Worm (Caenorhabditis elegans): ENCODE data around the gene eif-1.A.

eif-1.A gene

DNA sequence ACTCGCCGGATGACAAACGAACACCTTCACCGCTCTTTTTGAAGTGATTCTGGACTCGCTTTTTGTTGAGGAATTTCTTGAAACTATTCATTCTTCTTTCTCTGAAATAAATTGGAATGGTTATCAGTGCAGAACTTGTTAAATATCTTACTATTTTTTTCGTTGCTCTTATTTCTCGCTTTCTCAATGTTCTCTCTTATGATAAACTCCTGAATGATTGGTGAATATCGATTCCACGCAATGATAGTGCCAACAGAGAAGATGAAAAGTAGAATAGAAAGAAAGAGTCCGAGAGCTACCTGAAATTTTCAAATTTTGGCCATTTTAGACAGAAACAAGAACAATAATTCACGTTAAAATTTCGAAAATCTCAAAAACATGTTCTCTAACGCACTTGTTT is 1.3 kb upstream of the eif-1.A start, which contains the start of gene ubxn-6:
Gene ubxn-6 (minus strand): TSS at position 101 of the 400 bp plus-strand sequence.
- TF ChIP-seq aly-1 (tag; optimal IDR thresholded peaks at IDR 0.05) (no peak), tra-4 (tag; optimal IDR thresholded peaks at IDR 0.05) (no peak), scrt-1 (GFP tag; IDR thresholded peaks at IDR 0.05) (no peak), flt-1 (GFP tag; IDR thresholded peaks at IDR 0.05) (no peak), sea-1 (GFP tag; conservative IDR thresholded peaks at IDR 0.05) (no peak), hmg-4 (GFP tag; optimal IDR thresholded peaks at IDR 0.05) (no peak), ets-7 (tag; optimal IDR thresholded peaks at IDR 0.05) (no peak), ceh-36 (tag; optimal IDR thresholded peaks at IDR 0.05) (no peak), hmbx-1 (tag; optimal IDR thresholded peaks at IDR 0.05) (no peak), hnd-1 (tag; optimal IDR thresholded peaks at IDR 0.05) (no peak), B0310.2 (tag; optimal IDR thresholded peaks at IDR 0.05) (no peak), ceh-13 (GFP tag; optimal IDR thresholded peaks at IDR 0.05) (no peak), tbx-37 (GFP tag; conservative IDR thresholded peaks at IDR 0.05) (no peak), F13C5.2 (tag; optimal IDR thresholded peaks at IDR 0.05) (no peak), tbx-11 (GFP tag; IDR thresholded peaks at IDR 0.05) (no peak), pes-1 (GFP tag; IDR thresholded peaks at IDR 0.05) (no peak), ama-1 (optimal IDR thresholded peaks at IDR 0.05) (no peak)

DNA sequence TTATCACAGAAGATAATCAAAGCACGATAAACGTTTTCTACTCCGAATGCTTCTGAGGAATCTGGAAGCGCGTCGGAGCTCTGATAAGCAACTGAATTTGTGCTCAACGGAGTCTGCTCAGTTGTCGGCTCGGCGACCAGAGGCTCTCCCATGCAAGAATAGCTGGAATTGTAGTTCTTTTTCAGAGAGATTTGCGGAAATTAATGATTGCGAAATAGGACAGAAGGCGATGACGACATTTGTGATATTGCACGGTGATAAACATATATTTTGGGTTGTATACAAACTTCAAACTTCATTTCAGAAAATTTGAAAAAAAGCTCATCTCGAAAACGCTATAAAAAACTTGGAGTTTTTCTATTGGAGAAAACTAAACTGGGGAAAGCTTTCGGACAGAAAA is 921 bp upstream of the eif-1.A start, which contains the start of gene H06H21.37:
Gene H06H21.37 (minus strand): TSS at position 162 of the 400 bp plus-strand sequence.
- no peak for TF ChIP-seq sea-1 (GFP tag; conservative IDR thresholded peaks at IDR 0.05)
- TF ChIP-seq F13C5.2 (tag; optimal IDR thresholded peaks at IDR 0.05), result no peak
- no peak for TF ChIP-seq ets-7 (tag; optimal IDR thresholded peaks at IDR 0.05)
- TF ChIP-seq hmbx-1 (tag; optimal IDR thresholded peaks at IDR 0.05), result no peak
- TF ChIP-seq scrt-1 (GFP tag; IDR thresholded peaks at IDR 0.05), result no peak
- no peak for TF ChIP-seq tbx-11 (GFP tag; IDR thresholded peaks at IDR 0.05)
- no peak for TF ChIP-seq flt-1 (GFP tag; IDR thresholded peaks at IDR 0.05)
- TF ChIP-seq B0310.2 (tag; optimal IDR thresholded peaks at IDR 0.05), result no peak
- no peak for TF ChIP-seq hnd-1 (tag; optimal IDR thresholded peaks at IDR 0.05)
- no peak for TF ChIP-seq tra-4 (tag; optimal IDR thresholded peaks at IDR 0.05)
- no peak for TF ChIP-seq aly-1 (tag; optimal IDR thresholded peaks at IDR 0.05)
- TF ChIP-seq ama-1 (optimal IDR thresholded peaks at IDR 0.05), result no peak
- TF ChIP-seq tbx-37 (GFP tag; conservative IDR thresholded peaks at IDR 0.05), result no peak
- TF ChIP-seq ceh-13 (GFP tag; optimal IDR thresholded peaks at IDR 0.05), result no peak
- TF ChIP-seq ceh-36 (tag; optimal IDR thresholded peaks at IDR 0.05), result no peak
- no peak for TF ChIP-seq pes-1 (GFP tag; IDR thresholded peaks at IDR 0.05)
- no peak for TF ChIP-seq hmg-4 (GFP tag; optimal IDR thresholded peaks at IDR 0.05)

DNA sequence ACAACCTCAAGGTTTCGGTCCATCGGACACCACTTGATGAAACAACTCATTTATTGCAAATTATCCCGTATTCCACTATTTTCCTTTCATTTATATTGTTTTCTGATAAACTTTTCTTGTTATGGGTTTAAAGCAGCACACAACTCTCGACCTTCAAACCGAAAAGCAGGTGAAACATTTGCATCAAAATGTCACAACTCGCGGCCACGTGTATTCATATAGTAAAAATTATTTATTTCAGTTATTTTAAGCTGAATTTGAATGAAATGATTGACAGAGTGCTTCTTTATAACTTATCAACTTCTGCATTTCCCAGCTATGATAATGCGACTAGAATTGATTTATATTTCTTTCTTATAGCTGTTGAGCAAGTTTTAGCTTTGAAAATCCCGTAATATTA is 1.1 kb downstream of the eif-1.A start, which contains the start of gene srw-95:
Gene srw-95 (plus strand): TSS at position 213 of the 400 bp plus-strand sequence.
- TF ChIP-seq aly-1 (tag; optimal IDR thresholded peaks at IDR 0.05), result no peak

DNA sequence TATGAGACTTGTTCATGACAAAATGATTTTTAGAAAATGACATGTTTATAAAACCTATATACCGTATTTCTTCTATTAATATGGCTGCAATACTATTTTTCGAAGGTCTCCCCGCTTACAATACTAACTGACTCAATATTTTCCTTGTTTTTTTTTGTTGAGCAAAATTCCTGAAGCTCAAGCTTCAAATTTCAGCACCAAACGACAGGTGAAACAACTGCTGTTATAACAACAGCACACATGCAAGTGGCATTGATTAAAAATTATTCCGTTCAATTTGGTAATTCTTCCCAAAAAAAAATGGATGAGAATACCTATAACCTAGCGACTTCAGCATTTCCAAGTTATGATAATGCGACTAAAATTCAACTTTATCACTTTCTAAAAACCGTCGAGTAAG is 3.5 kb downstream of the eif-1.A start, which contains the start of gene srw-94:
Gene srw-94 (plus strand): TSS at position 301 of the 400 bp plus-strand sequence.
- TF ChIP-seq ceh-13 (GFP tag; optimal IDR thresholded peaks at IDR 0.05) (no peak), F13C5.2 (tag; optimal IDR thresholded peaks at IDR 0.05) (no peak), tbx-11 (GFP tag; IDR thresholded peaks at IDR 0.05) (no peak), tra-4 (tag; optimal IDR thresholded peaks at IDR 0.05) (no peak), B0310.2 (tag; optimal IDR thresholded peaks at IDR 0.05) (no peak), ceh-36 (tag; optimal IDR thresholded peaks at IDR 0.05) (no peak), sea-1 (GFP tag; conservative IDR thresholded peaks at IDR 0.05) (no peak), ama-1 (optimal IDR thresholded peaks at IDR 0.05) (no peak), hmbx-1 (tag; optimal IDR thresholded peaks at IDR 0.05) (no peak), hnd-1 (tag; optimal IDR thresholded peaks at IDR 0.05) (no peak), scrt-1 (GFP tag; IDR thresholded peaks at IDR 0.05) (no peak), hmg-4 (GFP tag; optimal IDR thresholded peaks at IDR 0.05) (no peak), pes-1 (GFP tag; IDR thresholded peaks at IDR 0.05) (no peak), tbx-37 (GFP tag; conservative IDR thresholded peaks at IDR 0.05) (no peak), flt-1 (GFP tag; IDR thresholded peaks at IDR 0.05) (no peak), ets-7 (tag; optimal IDR thresholded peaks at IDR 0.05) (no peak), aly-1 (tag; optimal IDR thresholded peaks at IDR 0.05) (no peak)

DNA sequence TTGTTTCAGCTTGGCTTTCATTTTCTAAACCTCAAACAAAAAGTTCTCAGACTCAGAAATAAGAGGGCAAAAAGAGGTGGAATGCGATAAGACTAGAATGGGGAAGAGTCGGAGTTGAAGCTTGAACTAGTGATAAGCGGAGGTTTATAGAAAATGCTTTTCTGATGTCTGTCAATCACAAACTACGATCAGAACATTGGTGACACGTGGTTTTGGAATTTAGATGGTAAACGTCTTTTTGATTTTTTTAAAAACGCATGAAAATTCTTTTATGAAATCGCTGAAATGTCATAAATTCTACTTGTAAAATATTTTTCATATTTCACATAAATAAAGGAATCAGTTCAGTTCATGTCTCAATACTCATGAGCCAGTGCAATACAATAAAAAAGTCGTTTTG is 10.3 kb downstream of the eif-1.A start, which contains the start of gene H06H21.8:
Gene H06H21.8 (minus strand): TSS at position 78 of the 400 bp plus-strand sequence.
- no peak for TF ChIP-seq flt-1 (GFP tag; IDR thresholded peaks at IDR 0.05)
- TF ChIP-seq tbx-37 (GFP tag; conservative IDR thresholded peaks at IDR 0.05), result no peak
- no peak for TF ChIP-seq B0310.2 (tag; optimal IDR thresholded peaks at IDR 0.05)
- no peak for TF ChIP-seq ceh-13 (GFP tag; optimal IDR thresholded peaks at IDR 0.05)
- no peak for TF ChIP-seq scrt-1 (GFP tag; IDR thresholded peaks at IDR 0.05)
- no peak for TF ChIP-seq tra-4 (tag; optimal IDR thresholded peaks at IDR 0.05)
- no peak for TF ChIP-seq sea-1 (GFP tag; conservative IDR thresholded peaks at IDR 0.05)
- TF ChIP-seq tbx-11 (GFP tag; IDR thresholded peaks at IDR 0.05), result no peak
- TF ChIP-seq hmg-4 (GFP tag; optimal IDR thresholded peaks at IDR 0.05), result no peak
- TF ChIP-seq pes-1 (GFP tag; IDR thresholded peaks at IDR 0.05), result no peak

DNA sequence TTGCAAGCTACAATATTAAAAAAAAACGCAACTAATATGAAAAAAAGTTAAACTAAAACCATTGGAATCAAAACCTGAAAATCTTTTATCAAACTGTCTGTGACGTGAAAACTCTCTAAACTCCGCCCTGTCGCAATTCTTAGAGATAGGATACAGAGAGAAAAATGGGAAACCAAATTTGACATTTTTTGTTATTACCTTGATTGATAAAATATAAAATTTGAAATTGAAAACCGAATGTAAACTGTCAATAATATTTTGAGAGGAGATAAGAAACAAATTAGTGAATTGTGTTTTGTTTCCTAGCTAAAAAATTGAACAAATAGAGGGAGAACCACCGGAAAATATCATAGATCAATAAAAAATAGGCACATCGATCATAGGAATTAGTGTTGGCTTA is 11.1 kb downstream of the eif-1.A start:
- TF ChIP-seq scrt-1 (GFP tag; IDR thresholded peaks at IDR 0.05) (no peak), hnd-1 (tag; optimal IDR thresholded peaks at IDR 0.05) (no peak), pes-1 (GFP tag; IDR thresholded peaks at IDR 0.05) (no peak), tra-4 (tag; optimal IDR thresholded peaks at IDR 0.05) (no peak), ama-1 (optimal IDR thresholded peaks at IDR 0.05) (no peak)

DNA sequence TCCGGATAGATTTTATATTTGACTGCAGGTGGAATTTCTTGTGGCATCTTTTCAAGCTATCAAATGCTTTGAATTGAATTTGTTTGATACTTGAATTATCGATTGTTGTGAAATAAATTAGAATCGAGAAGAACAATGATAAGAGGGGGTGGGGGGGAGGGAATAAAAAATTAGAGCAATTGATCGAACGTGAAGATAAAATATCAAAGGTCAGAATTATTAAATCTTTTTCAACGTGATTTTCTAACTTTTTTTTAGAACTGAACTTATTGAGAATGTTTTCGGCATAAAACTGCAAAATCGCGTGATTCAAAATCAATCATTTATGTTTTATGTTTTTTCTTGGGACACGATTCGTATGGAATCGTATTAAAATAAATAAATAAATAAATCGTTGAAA is 16.5 kb downstream of the eif-1.A start, which contains the start of gene mpz-4:
Gene mpz-4 (minus strand): TSS at position 101 of the 400 bp plus-strand sequence.
- TF ChIP-seq tbx-11 (GFP tag; IDR thresholded peaks at IDR 0.05) (no peak), hmbx-1 (tag; optimal IDR thresholded peaks at IDR 0.05) (no peak), flt-1 (GFP tag; IDR thresholded peaks at IDR 0.05) (no peak), tbx-37 (GFP tag; conservative IDR thresholded peaks at IDR 0.05) (no peak), ceh-13 (GFP tag; optimal IDR thresholded peaks at IDR 0.05) (no peak), ama-1 (optimal IDR thresholded peaks at IDR 0.05) (no peak), aly-1 (tag; optimal IDR thresholded peaks at IDR 0.05) (no peak), hmg-4 (GFP tag; optimal IDR thresholded peaks at IDR 0.05) (no peak), ceh-36 (tag; optimal IDR thresholded peaks at IDR 0.05) (no peak), F13C5.2 (tag; optimal IDR thresholded peaks at IDR 0.05) (no peak), hnd-1 (tag; optimal IDR thresholded peaks at IDR 0.05) (no peak), tra-4 (tag; optimal IDR thresholded peaks at IDR 0.05) (no peak), ets-7 (tag; optimal IDR thresholded peaks at IDR 0.05) (no peak), sea-1 (GFP tag; conservative IDR thresholded peaks at IDR 0.05) (no peak), B0310.2 (tag; optimal IDR thresholded peaks at IDR 0.05) (no peak), pes-1 (GFP tag; IDR thresholded peaks at IDR 0.05) (no peak), scrt-1 (GFP tag; IDR thresholded peaks at IDR 0.05) (no peak)

All from whole organism, early embryonic.